Fruit fly (Drosophila melanogaster) whole organism, embryonic: ENCODE results near the gene IFT43.

Experiments
- Abd-B ChIP-seq: fragments of 200-800 bp; sonication (Bioruptor generic); optimal IDR thresholded peaks from 2 replicates; lab custom pipeline; 2018; ENCODE audit warnings: missing biosample characterization, mild to moderate bottlenecking, missing genetic modification characterization, moderate library complexity
- Blimp-1 ChIP-seq: fragments of 200-800 bp; sonication (Bioruptor generic); optimal IDR thresholded peaks from 3 replicates; lab custom pipeline; 2018; ENCODE audit warnings: missing biosample characterization, missing genetic modification characterization, mild to moderate bottlenecking, moderate library complexity, missing genetic modification reagents
- CG10321 ChIP-seq: fragments of 200-800 bp; sonication (Bioruptor generic); IDR thresholded peaks from 2 replicates; pipeline ENCODE4 v1.3.6; 2022; ENCODE audit warnings: missing biosample characterization, missing genetic modification characterization
- CG16863 ChIP-seq: fragments of 200-800 bp; sonication (Bioruptor generic); optimal IDR thresholded peaks from 3 replicates; lab custom pipeline; 2016; ENCODE audit warnings: missing biosample characterization, missing genetic modification characterization
- CG30403 ChIP-seq: fragments of 200-800 bp; sonication (Bioruptor generic); optimal IDR thresholded peaks from 3 replicates; lab custom pipeline; 2016; ENCODE audit warnings: missing biosample characterization, missing genetic modification characterization
- CTCF ChIP-seq: fragments of 200-800 bp; sonication (Bioruptor generic); optimal IDR thresholded peaks from 2 replicates; lab custom pipeline; 2017; ENCODE audit warnings: missing biosample characterization, mild to moderate bottlenecking, missing genetic modification characterization, moderate library complexity
- Doc2 ChIP-seq: fragments of 200-800 bp; sonication (Bioruptor generic); IDR thresholded peaks from 2 replicates; pipeline ENCODE4 v1.3.6; 2022; ENCODE audit warnings: missing biosample characterization, missing genetic modification characterization
- HmgD ChIP-seq: fragments of 200-800 bp; sonication (Bioruptor generic); optimal IDR thresholded peaks from 3 replicates; lab custom pipeline; 2016; ENCODE audit warnings: missing biosample characterization, missing genetic modification characterization
- NC2α ChIP-seq: fragments of 200-800 bp; sonication (Bioruptor generic); optimal IDR thresholded peaks from 2 replicates; lab custom pipeline; 2016; ENCODE audit warnings: missing biosample characterization, missing genetic modification characterization
- Nf-YB ChIP-seq: fragments of 200-800 bp; sonication (Bioruptor generic); optimal IDR thresholded peaks from 3 replicates; lab custom pipeline; 2019; ENCODE audit warnings: missing biosample characterization, mild to moderate bottlenecking, missing genetic modification characterization, moderate library complexity
- Rx ChIP-seq: fragments of 200-800 bp; sonication (Bioruptor generic); IDR thresholded peaks from 2 replicates; pipeline ENCODE4 v1.3.6; 2022; ENCODE audit warnings: missing biosample characterization, missing genetic modification characterization
- dmrt99B ChIP-seq: fragments of 200-800 bp; sonication (Bioruptor generic); optimal IDR thresholded peaks from 2 replicates; lab custom pipeline; 2018; ENCODE audit warnings: missing biosample characterization, mild to moderate bottlenecking, missing genetic modification characterization, moderate library complexity
- gcm2 ChIP-seq: fragments of 200-800 bp; sonication (Bioruptor generic); optimal IDR thresholded peaks from 2 replicates; lab custom pipeline; 2016; ENCODE audit warnings: missing biosample characterization, missing genetic modification characterization
- pho ChIP-seq: fragments of 200-800 bp; sonication (Bioruptor generic); optimal IDR thresholded peaks from 2 replicates; lab custom pipeline; 2016; ENCODE audit warnings: missing biosample characterization, missing genetic modification characterization

DNA sequence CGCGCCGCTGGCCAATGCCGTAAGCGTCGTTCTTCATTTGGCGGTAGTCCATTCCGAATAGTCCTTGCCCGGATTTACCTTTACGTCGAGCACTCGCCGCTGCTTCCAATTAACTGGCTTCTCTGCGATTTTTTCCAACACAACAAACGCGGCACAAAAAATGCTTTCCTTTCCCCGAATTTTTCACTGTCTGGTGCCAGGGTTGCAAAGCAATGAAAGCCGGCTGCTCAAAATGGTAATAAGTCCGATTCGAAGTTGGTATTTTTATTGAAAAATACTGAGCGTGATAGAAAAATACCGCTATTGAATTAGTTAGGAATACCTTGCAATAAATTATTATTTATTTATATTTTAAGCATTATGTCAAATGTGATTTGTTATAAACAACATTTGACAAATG lies 17.5 kb upstream of the IFT43 start:
- TF ChIP-seq Doc2 (no peak), CG16863 (GFP tag; lab: Kevin White, UChicago) (no peak), Abd-B (no peak), gcm2 (GFP tag; lab: Kevin White, UChicago) (no peak), CTCF (GFP tag; lab: Kevin White, UChicago) (no peak), pho (GFP tag; lab: Kevin White, UChicago) (no peak), dmrt99B (tag; lab: Kevin White, UChicago) (no peak), NC2α (GFP tag; lab: Kevin White, UChicago) (no peak), CG30403 (GFP tag; lab: Kevin White, UChicago) (peak; percentile 9), Blimp-1 (GFP tag; lab: Kevin White, UChicago) (no peak), HmgD (GFP tag; lab: Kevin White, UChicago) (no peak), Rx (GFP tag; lab: Robert Waterston, UW) (no peak), Nf-YB (GFP tag; lab: Kevin White, UChicago) (no peak), CG10321 (GFP tag; lab: Robert Waterston, UW) (no peak)
